Fruit fly (Drosophila melanogaster): ENCODE results near the gene chinmo.

The chinmo gene

dm6 chr2L:1727826-1728619, 77.0 kb downstream of the chinmo start (continued):
- TF ChIP-seq chinmo (GFP tag; IDR thresholded peaks at IDR 0.05; ENCODE audit: partially characterized antibody) (peak; percentile 93), gfzf (GFP tag; optimal IDR thresholded peaks at IDR 0.05) (no peak), Six4 (GFP tag; optimal IDR thresholded peaks at IDR 0.05) (peak; percentile 95), repo (GFP tag; optimal IDR thresholded peaks at IDR 0.05) (peak; percentile 22), aop (GFP tag; IDR thresholded peaks at IDR 0.05) (peak; percentile 81), CG18599 (GFP tag; optimal IDR thresholded peaks at IDR 0.05) (peak; percentile 99), CG34376 (GFP tag; optimal IDR thresholded peaks at IDR 0.05) (peak; percentile 100), tgo (GFP tag; IDR thresholded peaks at IDR 0.05) (peak; percentile 97), Hr51 (GFP tag; optimal IDR thresholded peaks at IDR 0.05) (peak; percentile 90 to 98), Oli (tag; optimal IDR thresholded peaks at IDR 0.05) (peak; percentile 98), hbn (GFP tag; IDR thresholded peaks at IDR 0.05; ENCODE audit: partially characterized antibody) (peak; percentile 96), CG3726 (GFP tag; IDR thresholded peaks at IDR 0.05) (peak; percentile 88; the same call in 2 of the 3 replicates), Abd-B (GFP tag; optimal IDR thresholded peaks at IDR 0.05) (peak; percentile 98), CG3407 (GFP tag; optimal IDR thresholded peaks at IDR 0.05) (peak; percentile 96), CG7372 (GFP tag; IDR thresholded peaks at IDR 0.05) (peak; percentile 98), sima (GFP tag; optimal IDR thresholded peaks at IDR 0.05) (peak; percentile 43), CG13296 (GFP tag; optimal IDR thresholded peaks at IDR 0.05) (peak; percentile 98), D19B (GFP tag; optimal IDR thresholded peaks at IDR 0.05) (peak; percentile 87), Sox100B (GFP tag; optimal IDR thresholded peaks at IDR 0.05) (peak; percentile 99), Bteb2 (GFP tag; optimal IDR thresholded peaks at IDR 0.05) (peak; percentile 92), hkb (optimal IDR thresholded peaks at IDR 0.05) (no peak), hkb (GFP tag; IDR thresholded peaks at IDR 0.05) (peak; percentile 98), CG10209 (GFP tag; optimal IDR thresholded peaks at IDR 0.05) (peak; percentile 98), CG12659 (GFP tag; optimal IDR thresholded peaks at IDR 0.05) (peak; percentile 99), CG4360 (GFP tag; IDR thresholded peaks at IDR 0.05) (peak; percentile 66), unc-4 (GFP tag; IDR thresholded peaks at IDR 0.05; ENCODE audit: partially characterized antibody) (peak; percentile 98), en (GFP tag; optimal IDR thresholded peaks at IDR 0.05) (peak; percentile 33), CG3163 (GFP tag; optimal IDR thresholded peaks at IDR 0.05) (peak; percentile 50), ro (GFP tag; IDR thresholded peaks at IDR 0.05) (peak; percentile 91), Fer3 (tag; optimal IDR thresholded peaks at IDR 0.05) (peak; percentile 94), Lpt (GFP tag; optimal IDR thresholded peaks at IDR 0.05) (no peak), Asciz (GFP tag; optimal IDR thresholded peaks at IDR 0.05) (peak; percentile 90), al (GFP tag; IDR thresholded peaks at IDR 0.05) (peak; percentile 96), prd (optimal IDR thresholded peaks at IDR 0.05) (no peak), prd (GFP tag; IDR thresholded peaks at IDR 0.05) (peak; percentile 97), Trl (optimal IDR thresholded peaks at IDR 0.05) (peak; percentile 57 to 79), Trl (GFP tag; optimal IDR thresholded peaks at IDR 0.05) (peak; percentile 80), E2f1 (GFP tag; IDR thresholded peaks at IDR 0.05) (peak; percentile 95), CG1529 (GFP tag; optimal IDR thresholded peaks at IDR 0.05) (peak; percentile 97), p53 (GFP tag; optimal IDR thresholded peaks at IDR 0.05) (peak; percentile 34), dm (GFP tag; optimal IDR thresholded peaks at IDR 0.05) (peak; percentile 78), esg (GFP tag; conservative IDR thresholded peaks at IDR 0.05) (peak; percentile 96), slbo (GFP tag; IDR thresholded peaks at IDR 0.05) (peak; percentile 98), sisA (GFP tag; IDR thresholded peaks at IDR 0.05) (peak; percentile 95), Dll (GFP tag; IDR thresholded peaks at IDR 0.05; ENCODE audit: partially characterized antibody) (peak; percentile 99), H15 (GFP tag; IDR thresholded peaks at IDR 0.05) (peak; percentile 95), CG10366 (GFP tag; IDR thresholded peaks at IDR 0.05) (peak; percentile 95), CG8281 (tag; optimal IDR thresholded peaks at IDR 0.05) (peak; percentile 83), Eip74EF (GFP tag; optimal IDR thresholded peaks at IDR 0.05) (peak in 1 of 2 experiments; percentile 97)
